Worm (Caenorhabditis elegans) whole organism, late embryonic: ENCODE results near the gene spe-19.

ENCODE experiments used
- C08G9.2 ChIP-seq: sonication (generic microtip); optimal IDR thresholded peaks from 2 replicates; lab custom pipeline; 2016; ENCODE audit warnings: mild to moderate bottlenecking, missing genetic modification characterization, moderate library complexity, missing compliant biosample characterization
- C38D4.7 ChIP-seq: fragments of 200-800 bp; sonication (Bioruptor generic); optimal IDR thresholded peaks from 2 replicates; lab custom pipeline; 2018; ENCODE audit warnings: mild to moderate bottlenecking, missing genetic modification characterization, moderate library complexity, missing compliant biosample characterization
- F13H6.1 ChIP-seq: sonication (generic microtip); optimal IDR thresholded peaks from 2 replicates; lab custom pipeline; 2016; ENCODE audit warnings: missing genetic modification characterization, missing compliant biosample characterization
- K02D7.2 ChIP-seq: sonication (generic microtip); optimal IDR thresholded peaks from 2 replicates; lab custom pipeline; 2017; ENCODE audit warnings: mild to moderate bottlenecking, missing genetic modification characterization, missing compliant biosample characterization
- T23F11.4 ChIP-seq: fragments of 200-800 bp; sonication (Bioruptor generic); optimal IDR thresholded peaks from 2 replicates; lab custom pipeline; 2018; ENCODE audit warnings: mild to moderate bottlenecking, missing genetic modification characterization, missing compliant biosample characterization
- Y22D7AL.16 ChIP-seq: sonication (generic microtip); optimal IDR thresholded peaks from 2 replicates; lab custom pipeline; 2016; ENCODE audit warnings: missing genetic modification characterization, missing compliant biosample characterization
- ahr-1 ChIP-seq: sonication (generic microtip); optimal IDR thresholded peaks from 2 replicates; lab custom pipeline; 2016; ENCODE audit warnings: missing genetic modification characterization, missing compliant biosample characterization
- ceh-19 ChIP-seq: fragments of 200-800 bp; sonication (Bioruptor generic); optimal IDR thresholded peaks from 2 replicates; lab custom pipeline; 2018; ENCODE audit warnings: mild to moderate bottlenecking, missing genetic modification characterization, missing compliant biosample characterization
- ceh-2 ChIP-seq: sonication (generic microtip); optimal IDR thresholded peaks from 2 replicates; lab custom pipeline; 2016; ENCODE audit warnings: missing genotype, missing genetic modification characterization, missing compliant biosample characterization
- ceh-45 ChIP-seq: fragments of 200-800 bp; sonication (Bioruptor generic); IDR thresholded peaks from 2 replicates; pipeline ENCODE4 v1.3.6; 2022; ENCODE audit warnings: missing genetic modification reagents, missing genetic modification characterization, missing compliant biosample characterization
- ceh-48 ChIP-seq: sonication (generic microtip); optimal IDR thresholded peaks from 2 replicates; lab custom pipeline; 2016; ENCODE audit warnings: missing genetic modification characterization, inconsistent platforms, missing compliant biosample characterization
- ceh-6 ChIP-seq: fragments of 200-800 bp; sonication (Bioruptor generic); optimal IDR thresholded peaks from 2 replicates; lab custom pipeline; 2018; ENCODE audit warnings: mild to moderate bottlenecking, missing genetic modification characterization, missing compliant biosample characterization
- ceh-9 ChIP-seq: sonication (generic microtip); optimal IDR thresholded peaks from 2 replicates; lab custom pipeline; 2016; ENCODE audit warnings: mild to moderate bottlenecking, missing genetic modification characterization, inconsistent platforms, missing compliant biosample characterization
- che-1 ChIP-seq: sonication (generic microtip); optimal IDR thresholded peaks from 2 replicates; lab custom pipeline; 2016; ENCODE audit warnings: mild to moderate bottlenecking, missing genetic modification characterization, missing compliant biosample characterization
- dmd-4 ChIP-seq: sonication (generic microtip); optimal IDR thresholded peaks from 2 replicates; lab custom pipeline; 2016; ENCODE audit warnings: borderline replicate concordance, missing genetic modification characterization, missing compliant biosample characterization
- elt-2 ChIP-seq: sonication (generic microtip); optimal IDR thresholded peaks from 2 replicates; lab custom pipeline; 2016; ENCODE audit warnings: missing genetic modification reagents, missing genetic modification characterization, missing compliant biosample characterization
- elt-4 ChIP-seq: sonication (generic microtip); optimal IDR thresholded peaks from 2 replicates; lab custom pipeline; 2016; ENCODE audit warnings: missing genetic modification characterization, missing compliant biosample characterization
- ets-4 ChIP-seq: sonication (generic microtip); optimal IDR thresholded peaks from 2 replicates; lab custom pipeline; 2016; ENCODE audit warnings: missing genetic modification characterization, missing compliant biosample characterization
- eyg-1 ChIP-seq: sonication (generic microtip); optimal IDR thresholded peaks from 2 replicates; lab custom pipeline; 2016; ENCODE audit warnings: missing genotype, missing genetic modification characterization, missing compliant biosample characterization
- gmeb-2 ChIP-seq: sonication (generic microtip); optimal IDR thresholded peaks from 2 replicates; lab custom pipeline; 2016; ENCODE audit warnings: missing genetic modification characterization, inconsistent platforms, missing compliant biosample characterization
- hlh-13 ChIP-seq: fragments of 200-800 bp; sonication (Bioruptor generic); optimal IDR thresholded peaks from 2 replicates; lab custom pipeline; 2018; ENCODE audit warnings: mild to moderate bottlenecking, missing genetic modification characterization, missing compliant biosample characterization
- hlh-6 ChIP-seq: sonication (generic microtip); optimal IDR thresholded peaks from 2 replicates; lab custom pipeline; 2016; ENCODE audit warnings: missing genotype, missing genetic modification characterization, missing compliant biosample characterization
- lim-6 ChIP-seq: sonication (generic microtip); optimal IDR thresholded peaks from 2 replicates; lab custom pipeline; 2016; ENCODE audit warnings: missing genetic modification characterization, missing compliant biosample characterization
- nfya-1 ChIP-seq: sonication (generic microtip); optimal IDR thresholded peaks from 2 replicates; lab custom pipeline; 2017; ENCODE audit warnings: missing genetic modification characterization, mild to moderate bottlenecking, missing compliant biosample characterization, antibody characterized with exemption, moderate library complexity
- odd-2 ChIP-seq: sonication (generic microtip); optimal IDR thresholded peaks from 2 replicates; lab custom pipeline; 2017; ENCODE audit warnings: antibody characterized with exemption, mild to moderate bottlenecking, missing genetic modification characterization, missing compliant biosample characterization
- pag-3 ChIP-seq: sonication (generic microtip); optimal IDR thresholded peaks from 2 replicates; lab custom pipeline; 2016; ENCODE audit warnings: missing compliant biosample characterization, missing genetic modification characterization, borderline replicate concordance
- pax-1 ChIP-seq: fragments of 150-350 bp; optimal IDR thresholded peaks from 2 replicates; lab custom pipeline; 2014; ENCODE audit warnings: missing biosample characterization, missing genetic modification characterization
- pha-2 ChIP-seq: sonication (generic microtip); optimal IDR thresholded peaks from 2 replicates; lab custom pipeline; 2017; ENCODE audit warnings: mild to moderate bottlenecking, missing genetic modification characterization, missing compliant biosample characterization
- pqm-1 ChIP-seq: sonication (generic microtip); optimal IDR thresholded peaks from 2 replicates; lab custom pipeline; 2016; ENCODE audit warnings: missing genetic modification characterization, missing compliant biosample characterization
- pros-1 ChIP-seq: fragments of 150-350 bp; optimal IDR thresholded peaks from 2 replicates; lab custom pipeline; 2014; ENCODE audit warnings: missing biosample characterization, missing genetic modification reagents, missing genetic modification characterization
- ref-2 ChIP-seq: sonication (generic microtip); optimal IDR thresholded peaks from 2 replicates; lab custom pipeline; 2016; ENCODE audit warnings: missing genetic modification characterization, missing compliant biosample characterization
- rnt-1 ChIP-seq: sonication (generic microtip); optimal IDR thresholded peaks from 2 replicates; lab custom pipeline; 2016; ENCODE audit warnings: missing genetic modification characterization, missing compliant biosample characterization
- sdc-2 ChIP-seq: sonication (generic microtip); optimal IDR thresholded peaks from 2 replicates; lab custom pipeline; 2016; ENCODE audit warnings: missing genotype, missing genetic modification characterization, missing compliant biosample characterization
- sox-4 ChIP-seq: sonication (generic microtip); optimal IDR thresholded peaks from 2 replicates; lab custom pipeline; 2017; ENCODE audit warnings: mild to moderate bottlenecking, missing genetic modification characterization, inconsistent platforms, missing compliant biosample characterization
- syd-9 ChIP-seq: sonication (generic microtip); optimal IDR thresholded peaks from 2 replicates; lab custom pipeline; 2016; ENCODE audit warnings: mild to moderate bottlenecking, missing genetic modification characterization, moderate library complexity, missing compliant biosample characterization
- tbx-2 ChIP-seq: sonication (generic microtip); optimal IDR thresholded peaks from 2 replicates; lab custom pipeline; 2016; ENCODE audit warnings: missing genetic modification characterization, missing compliant biosample characterization
- unc-42 ChIP-seq: sonication (generic microtip); optimal IDR thresholded peaks from 2 replicates; lab custom pipeline; 2016; ENCODE audit warnings: missing genotype, missing genetic modification characterization, missing compliant biosample characterization

Gene spe-19

ce11 chrV:20065096-20065495 lies 17.9 kb upstream of the spe-19 start:
- TF ChIP-seq ceh-9 (no peak), pag-3 (tag; lab: Kevin White, UChicago) (no peak), pax-1 (tag; lab: Kevin White, UChicago) (no peak), gmeb-2 (tag; lab: Kevin White, UChicago) (no peak), pha-2 (tag; lab: Kevin White, UChicago) (peak; percentile 81), elt-2 (tag; lab: Kevin White, UChicago) (no peak)

ce11 chrV:20064076-20064475 lies 16.9 kb upstream of the spe-19 start, which contains the start of gene ttx-1:
TSS of gene ttx-1 (minus strand) at chrV:20064176.
- TF ChIP-seq syd-9 (tag; lab: Kevin White, UChicago) (no peak), K02D7.2 (tag; lab: Kevin White, UChicago) (no peak), rnt-1 (no peak)
- TF ChIP-seq, all 69 proteins: peak for 0

- TF ChIP-seq odd-2 (no peak), T23F11.4 (peak; percentile 24), hlh-13 (GFP tag; lab: Kevin White, UChicago) (no peak), ceh-19 (GFP tag; lab: Kevin White, UChicago) (no peak), pha-2 (tag; lab: Kevin White, UChicago) (peak; percentile 73), che-1 (tag; lab: Kevin White, UChicago) (peak; percentile 6), nfya-1 (peak; percentile 43), gmeb-2 (tag; lab: Kevin White, UChicago) (peak; percentile 22), ets-4 (tag; lab: Kevin White, UChicago) (no peak), C38D4.7 (GFP tag; lab: Kevin White, UChicago) (peak; percentile 3), eyg-1 (tag; lab: Kevin White, UChicago) (no peak)
- TF ChIP-seq, all 69 proteins: peak for 6
Measured at ce11 chrV:20061498-20061897, 14.3 kb upstream of the spe-19 start.

ce11 chrV:20059370-20059769 lies 12.2 kb upstream of the spe-19 start:
- TF ChIP-seq unc-42 (tag; lab: Kevin White, UChicago) (no peak), sdc-2 (tag; lab: Kevin White, UChicago) (no peak), F13H6.1 (tag; lab: Kevin White, UChicago) (no peak), lim-6 (tag; lab: Kevin White, UChicago) (no peak), rnt-1 (no peak), tbx-2 (tag; lab: Kevin White, UChicago) (no peak), C08G9.2 (tag; lab: Kevin White, UChicago) (no peak), gmeb-2 (tag; lab: Kevin White, UChicago) (no peak), ceh-6 (GFP tag; lab: Kevin White, UChicago) (no peak), hlh-6 (tag; lab: Kevin White, UChicago) (no peak), ceh-45 (GFP tag; lab: Robert Waterston, UW) (no peak), ceh-9 (no peak), ref-2 (no peak), Y22D7AL.16 (tag; lab: Kevin White, UChicago) (no peak), pqm-1 (no peak), T23F11.4 (no peak), ceh-48 (no peak), nfya-1 (no peak)

- no peak for TF ChIP-seq C08G9.2 (tag; lab: Kevin White, UChicago)
- TF ChIP-seq K02D7.2 (tag; lab: Kevin White, UChicago): no peak
- TF ChIP-seq ets-4 (tag; lab: Kevin White, UChicago): no peak
Measured at ce11 chrV:20049065-20049464, 1.9 kb upstream of the spe-19 start, which contains the start of gene srh-233. TSS of gene srh-233 (plus strand) at chrV:20049365.

ce11 chrV:20037287-20037686 lies 9.9 kb downstream of the spe-19 start, which contains the start of gene Y113G7A.16:
TSS of gene Y113G7A.16 (plus strand) at chrV:20037587.
- no peak for TF ChIP-seq che-1 (tag; lab: Kevin White, UChicago)
- TF ChIP-seq dmd-4 (tag; lab: Kevin White, UChicago): no peak
- TF ChIP-seq ceh-2: no peak
- TF ChIP-seq ahr-1: no peak
- TF ChIP-seq sox-4: no peak
- TF ChIP-seq pros-1 (tag; lab: Kevin White, UChicago): no peak
- no peak for TF ChIP-seq elt-4
- TF ChIP-seq odd-2: no peak
- TF ChIP-seq lim-6 (tag; lab: Kevin White, UChicago): no peak
